Fruit fly (Drosophila melanogaster) whole organism, wandering third instar larva: ENCODE measurements around the gene sphinx1.

ENCODE experiments used
- Dfd ChIP-seq: fragments of >200 bp; optimal IDR thresholded peaks from 2 replicates; lab custom pipeline; 2017; ENCODE audit warnings: missing biosample characterization, missing genetic modification characterization
- Myc ChIP-seq: fragments of >200 bp; optimal IDR thresholded peaks from 2 replicates; lab custom pipeline; 2017
- foxo ChIP-seq, 2 experiments: fragments of 200-800 bp; sonication (Bioruptor generic); optimal IDR thresholded peaks; 2 replicates in 1 of 2; 3 replicates in 1 of 2; lab custom pipeline; 2016 to 2017; ENCODE audit warnings: missing biosample characterization in 2 of 2, missing genetic modification characterization in 2 of 2
- fru ChIP-seq: fragments of 200-800 bp; sonication (Bioruptor generic); optimal IDR thresholded peaks from 3 replicates; lab custom pipeline; 2016; ENCODE audit warnings: missing biosample characterization, mild to moderate bottlenecking, missing genetic modification characterization
- lola ChIP-seq: fragments of >200 bp; optimal IDR thresholded peaks from 2 replicates; lab custom pipeline; 2017; ENCODE audit warnings: missing biosample characterization, missing genetic modification characterization
- usp ChIP-seq: fragments of >200 bp; optimal IDR thresholded peaks from 2 replicates; lab custom pipeline; 2017; ENCODE audit warnings: missing biosample characterization, missing genetic modification characterization

- TF ChIP-seq fru (GFP tag; lab: Kevin White, UChicago) (no peak), Dfd (GFP tag; lab: Kevin White, UChicago) (no peak), foxo (GFP tag; optimal IDR thresholded peaks at IDR 0.05; lab: Kevin White, UChicago) (no peak), lola (GFP tag; lab: Kevin White, UChicago) (no peak), usp (GFP tag; lab: Kevin White, UChicago) (no peak), Myc (lab: Kevin White, UChicago) (no peak)
Measured at dm6 chr3L:7455849-7456248, 16.6 kb upstream of the sphinx1 start, which contains the start of gene ppk26.
